Worm (Caenorhabditis elegans): Measurements from ENCODE around the gene glrx-22.

DNA sequence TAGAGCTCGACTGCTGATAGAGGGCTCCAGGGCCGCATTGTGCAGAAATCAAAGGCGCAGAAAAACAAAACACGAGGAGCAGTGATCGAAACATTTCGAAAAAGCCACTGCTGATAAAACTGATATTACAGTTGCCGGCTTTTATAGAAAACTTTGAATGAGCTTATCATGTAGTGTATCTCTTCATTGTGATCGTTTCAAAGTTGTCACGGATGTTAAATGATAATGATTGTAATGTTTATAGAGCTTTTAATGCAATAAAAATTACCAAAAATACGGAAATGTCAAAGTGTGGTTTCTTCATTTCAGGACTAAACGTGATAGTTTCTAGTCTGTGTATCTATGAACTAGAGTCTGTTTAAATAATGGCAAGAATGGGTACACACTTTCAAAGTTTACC lies 32.4 kb downstream of the glrx-22 start, which contains the start of gene clec-52:
- TF ChIP-seq lir-3 (tag; optimal IDR thresholded peaks at IDR 0.05) (no peak), ama-1 (optimal IDR thresholded peaks at IDR 0.05) (no peak), gei-8 (GFP tag; optimal IDR thresholded peaks at IDR 0.05) (no peak), unc-62 (GFP tag; optimal IDR thresholded peaks at IDR 0.05 in 1 of 2) (no peak), unc-62 (tag; optimal IDR thresholded peaks at IDR 0.05) (no peak), nhr-11 (tag; optimal IDR thresholded peaks at IDR 0.05) (no peak), nhr-76 (tag; optimal IDR thresholded peaks at IDR 0.05) (no peak), dmd-9 (GFP tag; IDR thresholded peaks at IDR 0.05) (no peak), daf-16 (GFP tag; optimal IDR thresholded peaks at IDR 0.05) (no peak), daf-16 (tag; optimal IDR thresholded peaks at IDR 0.05) (no peak), nhr-77 (tag; optimal IDR thresholded peaks at IDR 0.05) (no peak)
